Fruit fly (Drosophila melanogaster) ovary, adult (tissue): ENCODE results near the gene CG31760.

Experiments used
- CG17801 ChIP-seq: fragments of 200-800 bp; optimal IDR thresholded peaks from 2 replicates; lab custom pipeline; 2019; ENCODE audit warnings: missing biosample characterization, mild to moderate bottlenecking, missing genetic modification characterization, moderate library complexity; ENCODE audit not compliant: partially characterized antibody

CG31760 gene

dm6 chr2L:12134125-12134378 is 8.5 kb upstream of the CG31760 start:
- no peak for TF ChIP-seq CG17801 (GFP tag; lab: Kevin White, UChicago)

- TF ChIP-seq CG17801 (GFP tag; lab: Kevin White, UChicago): no peak
Measured at dm6 chr2L:12137708-12138107, 4.9 kb upstream of the CG31760 start, which contains the start of gene Gr33a. TSS of gene Gr33a (plus strand) at chr2L:12138008.

- TF ChIP-seq CG17801 (GFP tag; lab: Kevin White, UChicago): no peak
Measured at dm6 chr2L:12161467-12161866, 18.9 kb downstream of the CG31760 start, which contains the start of gene CG31861. TSS of gene CG31861 (plus strand) at chr2L:12161767.

- TF ChIP-seq CG17801 (GFP tag; lab: Kevin White, UChicago): no peak
Measured at dm6 chr2L:12163941-12164340, 21.4 kb downstream of the CG31760 start, which contains the start of gene ZnT33D. TSS of gene ZnT33D (plus strand) at chr2L:12164241.

- TF ChIP-seq CG17801 (GFP tag; lab: Kevin White, UChicago): no peak
Measured at dm6 chr2L:12170250-12170649, 27.7 kb downstream of the CG31760 start, which contains the start of gene CG17217. TSS of gene CG17217 (plus strand) at chr2L:12170550.

- TF ChIP-seq CG17801 (GFP tag; lab: Kevin White, UChicago): no peak
Measured at dm6 chr2L:12172536-12173234, 30.1 kb downstream of the CG31760 start, which contains the start of the genes CG6583 and crok. TSS of gene CG6583 (minus strand) at chr2L:12172586. TSS of gene crok (plus strand) at chr2L:12172981.

- no peak for TF ChIP-seq CG17801 (GFP tag; lab: Kevin White, UChicago)
Measured at dm6 chr2L:12174493-12175129, 32.0 kb downstream of the CG31760 start, which contains the start of gene bru1. TSS of gene bru1 (plus strand) at chr2L:12175004.

dm6 chr2L:12177621-12178020 is 35.0 kb downstream of the CG31760 start, which contains the start of gene atilla:
TSS of gene atilla (minus strand) at chr2L:12177886.
- TF ChIP-seq CG17801 (GFP tag; lab: Kevin White, UChicago): no peak

dm6 chr2L:12192978-12193377 is 50.4 kb downstream of the CG31760 start:
- no peak for TF ChIP-seq CG17801 (GFP tag; lab: Kevin White, UChicago)

dm6 chr2L:12194858-12195257 is 52.3 kb downstream of the CG31760 start:
- no peak for TF ChIP-seq CG17801 (GFP tag; lab: Kevin White, UChicago)

- TF ChIP-seq CG17801 (GFP tag; lab: Kevin White, UChicago): no peak
Measured at dm6 chr2L:12200990-12201389, 58.4 kb downstream of the CG31760 start.

- peak; percentile 16 for TF ChIP-seq CG17801 (GFP tag; lab: Kevin White, UChicago)
Measured at dm6 chr2L:12207549-12207948, 65.0 kb downstream of the CG31760 start, which contains the start of gene CG31759. TSS of gene CG31759 (plus strand) at chr2L:12207709.
